Worm (Caenorhabditis elegans): ENCODE data around the gene C05D11.8.

DNA sequence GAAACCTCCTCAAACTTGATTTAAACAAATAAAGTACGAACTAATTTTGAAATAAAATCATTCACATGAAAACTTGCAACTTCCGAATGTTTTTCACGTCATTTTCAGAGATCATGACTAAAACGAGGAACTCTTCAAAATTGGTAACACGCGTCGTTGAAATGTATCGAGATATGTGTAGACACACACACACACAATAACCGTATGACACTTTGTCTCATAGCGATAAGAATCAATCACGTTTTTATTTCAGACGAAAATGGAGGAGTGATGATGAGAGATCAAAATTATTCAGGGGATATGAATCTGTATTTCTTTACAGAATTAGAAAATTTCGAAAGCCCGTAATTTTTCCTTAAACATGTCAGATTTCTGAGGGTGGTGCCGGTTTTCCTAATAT, 4.4 kb downstream of the C05D11.8 start:
- no peak for TF ChIP-seq F37B4.10 (GFP tag; IDR thresholded peaks at IDR 0.05)
- TF ChIP-seq pha-4 (tag; optimal IDR thresholded peaks at IDR 0.05) = no peak
- TF ChIP-seq madf-8 (GFP tag; conservative IDR thresholded peaks at IDR 0.05) = no peak
- TF ChIP-seq ama-1 (optimal IDR thresholded peaks at IDR 0.05) = no peak
- TF ChIP-seq ama-1 (GFP tag; optimal IDR thresholded peaks at IDR 0.05) = no peak
- TF ChIP-seq F57C9.4 (tag; optimal IDR thresholded peaks at IDR 0.05) = no peak
- no peak for TF ChIP-seq ztf-25 (GFP tag; IDR thresholded peaks at IDR 0.05)
- TF ChIP-seq lag-1 (GFP tag; IDR thresholded peaks at IDR 0.05) = no peak
- no peak for TF ChIP-seq F49E8.2 (tag; optimal IDR thresholded peaks at IDR 0.05; ENCODE audit: insufficient read depth)
- no peak for TF ChIP-seq efl-1 (GFP tag; optimal IDR thresholded peaks at IDR 0.05)
- TF ChIP-seq egl-18 (GFP tag; IDR thresholded peaks at IDR 0.05) = no peak
- no peak for TF ChIP-seq B0261.1 (tag; optimal IDR thresholded peaks at IDR 0.05)
